Worm (Caenorhabditis elegans) whole organism, late embryonic: ENCODE results near the gene srw-71.

Source experiments
- ama-1 ChIP-seq: fragments of 150-350 bp; optimal IDR thresholded peaks from 2 replicates; lab custom pipeline; 2014
- ceh-14 ChIP-seq: sonication (generic microtip); optimal IDR thresholded peaks from 2 replicates; lab custom pipeline; 2016; ENCODE audit warnings: missing genotype, missing genetic modification characterization, missing compliant biosample characterization
- ceh-9 ChIP-seq: sonication (generic microtip); optimal IDR thresholded peaks from 2 replicates; lab custom pipeline; 2016; ENCODE audit warnings: mild to moderate bottlenecking, missing genetic modification characterization, inconsistent platforms, missing compliant biosample characterization
- dmd-4 ChIP-seq: sonication (generic microtip); optimal IDR thresholded peaks from 2 replicates; lab custom pipeline; 2016; ENCODE audit warnings: borderline replicate concordance, missing genetic modification characterization, missing compliant biosample characterization
- dve-1 ChIP-seq: sonication (generic microtip); optimal IDR thresholded peaks from 2 replicates; lab custom pipeline; 2017; ENCODE audit warnings: antibody characterized with exemption, mild to moderate bottlenecking, missing genetic modification characterization, missing compliant biosample characterization
- hlh-13 ChIP-seq: fragments of 200-800 bp; sonication (Bioruptor generic); optimal IDR thresholded peaks from 2 replicates; lab custom pipeline; 2018; ENCODE audit warnings: mild to moderate bottlenecking, missing genetic modification characterization, missing compliant biosample characterization
- hlh-30 ChIP-seq: sonication (generic microtip); optimal IDR thresholded peaks from 2 replicates; lab custom pipeline; 2017; ENCODE audit warnings: antibody characterized with exemption, missing genetic modification characterization, missing compliant biosample characterization; ENCODE audit not compliant: insufficient read depth
- mec-3 ChIP-seq: sonication (generic microtip); optimal IDR thresholded peaks from 2 replicates; lab custom pipeline; 2016; ENCODE audit warnings: borderline replicate concordance, missing genetic modification characterization, missing compliant biosample characterization
- pqm-1 ChIP-seq: sonication (generic microtip); optimal IDR thresholded peaks from 2 replicates; lab custom pipeline; 2016; ENCODE audit warnings: missing genetic modification characterization, missing compliant biosample characterization
- ref-2 ChIP-seq: sonication (generic microtip); optimal IDR thresholded peaks from 2 replicates; lab custom pipeline; 2016; ENCODE audit warnings: missing genetic modification characterization, missing compliant biosample characterization
- rnt-1 ChIP-seq: sonication (generic microtip); optimal IDR thresholded peaks from 2 replicates; lab custom pipeline; 2016; ENCODE audit warnings: missing genetic modification characterization, missing compliant biosample characterization

ce11 chrV:7420162-7420561 is 10.8 kb downstream of the srw-71 start, which contains the start of gene srxa-4:
- TF ChIP-seq dve-1 (tag; lab: Kevin White, UChicago): no peak
- TF ChIP-seq ceh-9: no peak
- TF ChIP-seq rnt-1: no peak
- no peak for TF ChIP-seq dmd-4 (tag; lab: Kevin White, UChicago)
- TF ChIP-seq hlh-13 (GFP tag; lab: Kevin White, UChicago): no peak
- TF ChIP-seq mec-3 (tag; lab: Kevin White, UChicago): no peak
- TF ChIP-seq hlh-30 (tag; lab: Kevin White, UChicago): no peak
- no peak for TF ChIP-seq ceh-14
- no peak for TF ChIP-seq ama-1 (lab: Kevin White, UChicago)
- TF ChIP-seq pqm-1: no peak
- TF ChIP-seq ref-2 (tag; lab: Kevin White, UChicago): no peak
